Fruit fly (Drosophila melanogaster) whole organism, embryonic: ENCODE data around the gene CG17283.

Source experiments
- Bgb ChIP-seq: fragments of 200-800 bp; sonication (Bioruptor generic); IDR thresholded peaks from 2 replicates; pipeline ENCODE4 v1.3.6; 2022; ENCODE audit warnings: missing biosample characterization, missing genetic modification characterization; ENCODE audit not compliant: partially characterized antibody
- CG10147 ChIP-seq: fragments of 200-800 bp; sonication (Bioruptor generic); optimal IDR thresholded peaks from 2 replicates; lab custom pipeline; 2019; ENCODE audit warnings: missing biosample characterization, mild to moderate bottlenecking, missing genetic modification characterization, moderate library complexity
- CG11723 ChIP-seq: fragments of 200-800 bp; sonication (Bioruptor generic); optimal IDR thresholded peaks from 2 replicates; lab custom pipeline; 2017; ENCODE audit warnings: missing biosample characterization, mild to moderate bottlenecking, missing genetic modification characterization
- CG13287 ChIP-seq: fragments of 200-800 bp; sonication (Bioruptor generic); IDR thresholded peaks from 2 replicates; pipeline ENCODE4 v1.3.6; 2022; ENCODE audit warnings: missing biosample characterization, missing genetic modification characterization; ENCODE audit not compliant: partially characterized antibody
- CG13424 ChIP-seq: fragments of 200-800 bp; sonication (Bioruptor generic); optimal IDR thresholded peaks from 2 replicates; lab custom pipeline; 2019; ENCODE audit warnings: missing biosample characterization, mild to moderate bottlenecking, missing genetic modification characterization, moderate library complexity
- CG13624 ChIP-seq: fragments of 200-800 bp; sonication (Bioruptor generic); optimal IDR thresholded peaks from 2 replicates; lab custom pipeline; 2016; ENCODE audit warnings: missing biosample characterization, missing genetic modification characterization
- CG14014 ChIP-seq: fragments of 200-800 bp; sonication (Bioruptor generic); IDR thresholded peaks from 2 replicates; pipeline ENCODE4 v1.3.6; 2022; ENCODE audit warnings: missing biosample characterization, missing genetic modification characterization
- CG1602 ChIP-seq: fragments of 200-800 bp; sonication (Bioruptor generic); optimal IDR thresholded peaks from 3 replicates; lab custom pipeline; 2016; ENCODE audit warnings: missing biosample characterization, missing genetic modification characterization
- CG17802 ChIP-seq: fragments of 200-800 bp; sonication (Bioruptor generic); optimal IDR thresholded peaks from 2 replicates; lab custom pipeline; 2018; ENCODE audit warnings: missing biosample characterization, mild to moderate bottlenecking, missing genetic modification characterization, moderate library complexity
- CG18764 ChIP-seq: fragments of 200-800 bp; sonication (Bioruptor generic); optimal IDR thresholded peaks from 3 replicates; lab custom pipeline; 2016; ENCODE audit warnings: missing biosample characterization, missing genetic modification characterization
- CG31365 ChIP-seq: fragments of 200-800 bp; sonication (Bioruptor generic); optimal IDR thresholded peaks from 2 replicates; lab custom pipeline; 2018; ENCODE audit warnings: missing biosample characterization, mild to moderate bottlenecking, missing genetic modification characterization
- CG32772 ChIP-seq: fragments of 200-800 bp; sonication (Bioruptor generic); IDR thresholded peaks from 2 replicates; pipeline ENCODE4 v1.3.6; 2022; ENCODE audit warnings: missing biosample characterization, missing genetic modification characterization
- CG3281 ChIP-seq: fragments of 200-800 bp; sonication (Bioruptor generic); optimal IDR thresholded peaks from 3 replicates; lab custom pipeline; 2017; ENCODE audit warnings: missing biosample characterization, mild to moderate bottlenecking, missing genetic modification characterization
- CG5953 ChIP-seq: fragments of 200-800 bp; sonication (Bioruptor generic); IDR thresholded peaks from 2 replicates; pipeline ENCODE4 v1.3.6; 2022; ENCODE audit warnings: missing biosample characterization, missing genetic modification characterization
- CG6254 ChIP-seq: fragments of 200-800 bp; sonication (Bioruptor generic); optimal IDR thresholded peaks from 3 replicates; lab custom pipeline; 2017; ENCODE audit warnings: mild to moderate bottlenecking, missing biosample characterization, missing genetic modification reagents, missing genetic modification characterization
- CG6813 ChIP-seq: fragments of 200-800 bp; sonication (Bioruptor generic); optimal IDR thresholded peaks from 2 replicates; lab custom pipeline; 2017; ENCODE audit warnings: missing biosample characterization, missing genetic modification characterization, mild to moderate bottlenecking, moderate library complexity, missing genetic modification reagents
- CG7271 ChIP-seq: fragments of 200-800 bp; sonication (Bioruptor generic); optimal IDR thresholded peaks from 2 replicates; lab custom pipeline; 2018; ENCODE audit warnings: missing biosample characterization, mild to moderate bottlenecking, missing genetic modification characterization, moderate library complexity
- CG8290 ChIP-seq, 3 experiments: fragments of 200-800 bp; sonication (Bioruptor generic); optimal IDR thresholded peaks; 2 replicates each; lab custom pipeline; 2016 to 2019; ENCODE audit warnings: missing biosample characterization in 3 of 3, missing genetic modification characterization in 3 of 3, mild to moderate bottlenecking in 2 of 3, moderate library complexity in 1 of 3
- CG9437 ChIP-seq: fragments of 200-800 bp; sonication (Bioruptor generic); optimal IDR thresholded peaks from 2 replicates; lab custom pipeline; 2018; ENCODE audit warnings: missing biosample characterization, mild to moderate bottlenecking, missing genetic modification characterization
- CHES-1-like ChIP-seq: fragments of 200-800 bp; sonication (Bioruptor generic); optimal IDR thresholded peaks from 2 replicates; lab custom pipeline; 2016; ENCODE audit warnings: missing biosample characterization, missing genetic modification characterization
- Doc2 ChIP-seq: fragments of 200-800 bp; sonication (Bioruptor generic); IDR thresholded peaks from 2 replicates; pipeline ENCODE4 v1.3.6; 2022; ENCODE audit warnings: missing biosample characterization, missing genetic modification characterization
- Drgx ChIP-seq: fragments of 200-800 bp; sonication (Bioruptor generic); IDR thresholded peaks from 2 replicates; pipeline ENCODE4 v1.3.6; 2022; ENCODE audit warnings: missing biosample characterization, missing genetic modification characterization
- Fer1 ChIP-seq: fragments of 200-800 bp; sonication (Bioruptor generic); optimal IDR thresholded peaks from 2 replicates; lab custom pipeline; 2017; ENCODE audit warnings: missing biosample characterization, mild to moderate bottlenecking, missing genetic modification characterization
- NC2α ChIP-seq: fragments of 200-800 bp; sonication (Bioruptor generic); optimal IDR thresholded peaks from 2 replicates; lab custom pipeline; 2016; ENCODE audit warnings: missing biosample characterization, missing genetic modification characterization
- Ptx1 ChIP-seq: fragments of 200-800 bp; sonication (Bioruptor generic); IDR thresholded peaks from 2 replicates; pipeline ENCODE4 v1.3.6; 2022; ENCODE audit warnings: missing biosample characterization, missing genetic modification characterization
- Ravus ChIP-seq: fragments of 200-800 bp; sonication (Bioruptor generic); IDR thresholded peaks from 2 replicates; pipeline ENCODE4 v1.3.6; 2022; ENCODE audit warnings: missing biosample characterization, missing genetic modification characterization
- Rx ChIP-seq: fragments of 200-800 bp; sonication (Bioruptor generic); IDR thresholded peaks from 2 replicates; pipeline ENCODE4 v1.3.6; 2022; ENCODE audit warnings: missing biosample characterization, missing genetic modification characterization
- Sox100B ChIP-seq: fragments of 200-800 bp; sonication (Bioruptor generic); optimal IDR thresholded peaks from 3 replicates; lab custom pipeline; 2018; ENCODE audit warnings: missing biosample characterization, mild to moderate bottlenecking, missing genetic modification characterization
- Stat92E ChIP-seq, 3 experiments: fragments of >200 bp in 2 of 3; fragments of 200-800 bp in 1 of 3; sonication (Bioruptor generic) in 1 of 3; optimal IDR thresholded peaks; 2 replicates each; lab custom pipeline; 2017 to 2019; ENCODE audit warnings: missing biosample characterization in 3 of 3, missing genetic modification characterization in 3 of 3, mild to moderate bottlenecking in 1 of 3, moderate library complexity in 1 of 3
- TFAM ChIP-seq: fragments of 200-800 bp; sonication (Bioruptor generic); optimal IDR thresholded peaks from 2 replicates; lab custom pipeline; 2017; ENCODE audit warnings: missing biosample characterization, missing genetic modification characterization, inconsistent platforms
- Taf1 ChIP-seq: fragments of 200-800 bp; sonication (Bioruptor generic); IDR thresholded peaks from 2 replicates; pipeline ENCODE4 v1.3.6; 2022; ENCODE audit warnings: missing biosample characterization, missing genetic modification characterization
- bowl ChIP-seq: fragments of 200-800 bp; sonication (Bioruptor generic); IDR thresholded peaks from 2 replicates; pipeline ENCODE4 v1.3.6; 2022; ENCODE audit warnings: missing biosample characterization, missing genetic modification characterization
- croc ChIP-seq: fragments of 200-800 bp; sonication (Bioruptor generic); conservative IDR thresholded peaks from 3 replicates; pipeline ENCODE4 v1.3.6; 2022; ENCODE audit warnings: missing biosample characterization, missing genetic modification characterization
- da ChIP-seq: fragments of 200-800 bp; sonication (Bioruptor generic); optimal IDR thresholded peaks from 2 replicates; lab custom pipeline; 2016; ENCODE audit warnings: missing biosample characterization, missing genetic modification characterization
- dm ChIP-seq: fragments of 200-800 bp; sonication (Bioruptor generic); optimal IDR thresholded peaks from 3 replicates; lab custom pipeline; 2016; ENCODE audit warnings: missing biosample characterization, missing genetic modification characterization
- eyg ChIP-seq: fragments of 200-800 bp; sonication (Bioruptor generic); optimal IDR thresholded peaks from 3 replicates; lab custom pipeline; 2016; ENCODE audit warnings: missing biosample characterization, missing genetic modification characterization
- grau ChIP-seq: fragments of 200-800 bp; optimal IDR thresholded peaks from 3 replicates; lab custom pipeline; 2019; ENCODE audit warnings: missing biosample characterization, mild to moderate bottlenecking, missing genetic modification characterization, moderate library complexity
- hb ChIP-seq: fragments of 200-800 bp; sonication (Bioruptor generic); IDR thresholded peaks from 3 replicates; pipeline ENCODE4 v1.3.6; 2022; ENCODE audit warnings: missing biosample characterization, missing genetic modification characterization; ENCODE audit not compliant: partially characterized antibody
- hth ChIP-seq: fragments of >200 bp; optimal IDR thresholded peaks from 2 replicates; lab custom pipeline; 2017; ENCODE audit warnings: inconsistent platforms
- kah ChIP-seq: fragments of 200-800 bp; sonication (Bioruptor generic); optimal IDR thresholded peaks from 2 replicates; lab custom pipeline; 2018; ENCODE audit warnings: missing biosample characterization, mild to moderate bottlenecking, missing genetic modification characterization
- mld ChIP-seq: fragments of 200-800 bp; sonication (Bioruptor generic); IDR thresholded peaks from 3 replicates; pipeline ENCODE4 v1.3.6; 2022; ENCODE audit warnings: missing biosample characterization, missing genetic modification characterization; ENCODE audit not compliant: partially characterized antibody
- nerfin-1 ChIP-seq: fragments of 200-800 bp; sonication (Bioruptor generic); optimal IDR thresholded peaks from 3 replicates; lab custom pipeline; 2019; ENCODE audit warnings: missing biosample characterization, mild to moderate bottlenecking, missing genetic modification characterization, moderate library complexity
- pb ChIP-seq: fragments of 200-800 bp; sonication (Bioruptor generic); optimal IDR thresholded peaks from 3 replicates; lab custom pipeline; 2016; ENCODE audit warnings: missing biosample characterization, missing genetic modification characterization
- repo ChIP-seq: fragments of 200-800 bp; sonication (Bioruptor generic); optimal IDR thresholded peaks from 2 replicates; lab custom pipeline; 2016; ENCODE audit warnings: missing biosample characterization, missing genetic modification characterization
- run ChIP-seq: fragments of 200-800 bp; sonication (Bioruptor generic); optimal IDR thresholded peaks from 3 replicates; lab custom pipeline; 2018; ENCODE audit warnings: missing biosample characterization, mild to moderate bottlenecking, missing genetic modification characterization
- shn ChIP-seq: fragments of 200-800 bp; sonication (Bioruptor generic); optimal IDR thresholded peaks from 3 replicates; lab custom pipeline; 2016; ENCODE audit warnings: missing biosample characterization, missing genetic modification characterization
- sima ChIP-seq: fragments of 200-800 bp; sonication (Bioruptor generic); optimal IDR thresholded peaks from 2 replicates; lab custom pipeline; 2016; ENCODE audit warnings: missing biosample characterization, missing genetic modification characterization
- ttk ChIP-seq: fragments of 200-800 bp; sonication (Bioruptor generic); IDR thresholded peaks from 2 replicates; pipeline ENCODE4 v2.1.2; 2022; ENCODE audit warnings: missing biosample characterization, missing genetic modification characterization
- vvl ChIP-seq: fragments of 200-800 bp; sonication (Bioruptor generic); IDR thresholded peaks from 2 replicates; pipeline ENCODE4 v1.3.6; 2022; ENCODE audit warnings: missing biosample characterization, missing genetic modification characterization
- zen ChIP-seq: fragments of 200-800 bp; sonication (Bioruptor generic); optimal IDR thresholded peaks from 3 replicates; lab custom pipeline; 2018; ENCODE audit warnings: missing biosample characterization, mild to moderate bottlenecking, missing genetic modification characterization, moderate library complexity

Gene CG17283

dm6 chr3R:17386168-17386819, 21.4 kb upstream of the CG17283 start (continued):
- TF ChIP-seq Drgx (peak; percentile 87), ttk (GFP tag; lab: Robert Waterston, UW) (peak; percentile 72), da (GFP tag; lab: Kevin White, UChicago) (no peak), CG8290 (GFP tag; optimal IDR thresholded peaks at IDR 0.05; lab: Kevin White, UChicago) (peak; percentile 11), CG8290 (tag; optimal IDR thresholded peaks at IDR 0.05; lab: Kevin White, UChicago) (peak in 1 of 2 experiments; percentile 63), pb (GFP tag; lab: Kevin White, UChicago) (no peak), TFAM (GFP tag; lab: Kevin White, UChicago) (no peak), CG31365 (no peak), dm (GFP tag; lab: Kevin White, UChicago) (no peak), CG6254 (peak; percentile 48), vvl (GFP tag; lab: Robert Waterston, UW) (peak; percentile 87), NC2α (peak; percentile 21), Fer1 (peak; percentile 72), CG11723 (GFP tag; lab: Kevin White, UChicago) (peak; percentile 25), croc (GFP tag; lab: Robert Waterston, UW) (peak; percentile 64), run (tag; lab: Kevin White, UChicago) (peak; percentile 55), kah (peak; percentile 49), Sox100B (GFP tag; lab: Kevin White, UChicago) (peak; percentile 73), Stat92E (GFP tag; optimal IDR thresholded peaks at IDR 0.05; lab: Kevin White, UChicago) (no peak), CG6813 (peak; percentile 56), CG13424 (tag; lab: Kevin White, UChicago) (peak; percentile 75), CG18764 (GFP tag; lab: Kevin White, UChicago) (peak; percentile 39), eyg (GFP tag; lab: Kevin White, UChicago) (no peak), Taf1 (no peak; the same call in 1 of the 2 replicates), CG10147 (peak; percentile 45), CG5953 (peak; percentile 78), CG1602 (GFP tag; lab: Kevin White, UChicago) (peak; percentile 45), mld (GFP tag; lab: Robert Waterston, UW) (no peak), Rx (GFP tag; lab: Robert Waterston, UW) (peak; percentile 58), sima (no peak), Doc2 (no peak), CG32772 (GFP tag; lab: Robert Waterston, UW) (peak; percentile 69), repo (GFP tag; lab: Kevin White, UChicago) (peak; percentile 23), CG9437 (GFP tag; lab: Kevin White, UChicago) (peak; percentile 40), shn (no peak), Ravus (GFP tag; lab: Robert Waterston, UW) (no peak), CG14014 (GFP tag; lab: Robert Waterston, UW) (peak; percentile 61), CHES-1-like (no peak), nerfin-1 (peak; percentile 57), hb (no peak), zen (tag; lab: Kevin White, UChicago) (peak; percentile 35), bowl (no peak), Bgb (no peak), Ptx1 (peak; percentile 77), hth (lab: Kevin White, UChicago) (no peak), CG13624 (GFP tag; lab: Kevin White, UChicago) (no peak), grau (tag; lab: Kevin White, UChicago) (peak; percentile 95), CG13287 (GFP tag; lab: Robert Waterston, UW) (no peak), CG7271 (tag; lab: Kevin White, UChicago) (no peak), CG3281 (GFP tag; lab: Kevin White, UChicago) (peak; percentile 63), CG17802 (tag; lab: Kevin White, UChicago) (peak; percentile 51)
